Fruit fly (Drosophila melanogaster): ENCODE measurements around the gene scu.

Gene scu

dm6 chrX:18091159-18091676 lies at the start of gene scu:
TSS of gene scu (plus strand) at chrX:18091259.
- no peak for TF ChIP-seq Dll (optimal IDR thresholded peaks at IDR 0.05)
- TF ChIP-seq psq (optimal IDR thresholded peaks at IDR 0.05), result no peak
- no peak for TF ChIP-seq pan (optimal IDR thresholded peaks at IDR 0.05)
- TF ChIP-seq EcR (GFP tag; optimal IDR thresholded peaks at IDR 0.05), result no peak
- no peak for TF ChIP-seq usp (GFP tag; optimal IDR thresholded peaks at IDR 0.05)
- TF ChIP-seq CG8478 (optimal IDR thresholded peaks at IDR 0.05), result no peak

dm6 chrX:18043691-18044090 lies 47.4 kb upstream of the scu start, which contains the start of gene CG15373:
TSS of gene CG15373 (plus strand) at chrX:18043991.
- TF ChIP-seq EcR (GFP tag; optimal IDR thresholded peaks at IDR 0.05) (no peak), CG8478 (optimal IDR thresholded peaks at IDR 0.05) (no peak), psq (optimal IDR thresholded peaks at IDR 0.05) (no peak), Dll (optimal IDR thresholded peaks at IDR 0.05) (no peak), usp (GFP tag; optimal IDR thresholded peaks at IDR 0.05) (no peak), pan (optimal IDR thresholded peaks at IDR 0.05) (no peak)

dm6 chrX:18052135-18052534 lies 38.9 kb upstream of the scu start:
- TF ChIP-seq Dll (optimal IDR thresholded peaks at IDR 0.05), result no peak
- TF ChIP-seq EcR (GFP tag; optimal IDR thresholded peaks at IDR 0.05), result no peak
- TF ChIP-seq CG8478 (optimal IDR thresholded peaks at IDR 0.05), result no peak
- no peak for TF ChIP-seq usp (GFP tag; optimal IDR thresholded peaks at IDR 0.05)
- no peak for TF ChIP-seq psq (optimal IDR thresholded peaks at IDR 0.05)
- no peak for TF ChIP-seq pan (optimal IDR thresholded peaks at IDR 0.05)

dm6 chrX:18057202-18057601 lies 33.9 kb upstream of the scu start:
- no peak for TF ChIP-seq EcR (GFP tag; optimal IDR thresholded peaks at IDR 0.05)

DNA sequence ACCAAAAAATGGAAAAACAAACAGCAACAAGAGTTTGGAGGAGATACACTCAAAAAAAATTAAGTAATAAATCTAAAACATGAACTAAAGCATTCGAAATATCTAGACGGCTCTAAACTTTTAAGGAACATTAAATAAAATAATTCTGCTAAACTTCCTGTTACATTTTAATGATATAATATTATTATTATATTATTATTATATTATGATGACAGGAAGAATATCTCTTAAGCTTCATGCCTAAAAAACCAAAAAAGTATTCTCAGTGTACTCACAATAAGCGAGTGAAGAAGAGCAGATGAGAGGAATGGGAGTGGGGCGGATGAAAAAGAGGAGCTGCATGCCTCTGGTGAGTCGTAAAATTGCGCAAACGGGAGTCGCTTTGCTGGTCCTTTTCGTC lies 33.0 kb upstream of the scu start:
- TF ChIP-seq EcR (GFP tag; optimal IDR thresholded peaks at IDR 0.05), result no peak
- TF ChIP-seq pan (optimal IDR thresholded peaks at IDR 0.05), result no peak
- TF ChIP-seq usp (GFP tag; optimal IDR thresholded peaks at IDR 0.05), result no peak
- no peak for TF ChIP-seq Dll (optimal IDR thresholded peaks at IDR 0.05)
- no peak for TF ChIP-seq psq (optimal IDR thresholded peaks at IDR 0.05)
- no peak for TF ChIP-seq CG8478 (optimal IDR thresholded peaks at IDR 0.05)

DNA sequence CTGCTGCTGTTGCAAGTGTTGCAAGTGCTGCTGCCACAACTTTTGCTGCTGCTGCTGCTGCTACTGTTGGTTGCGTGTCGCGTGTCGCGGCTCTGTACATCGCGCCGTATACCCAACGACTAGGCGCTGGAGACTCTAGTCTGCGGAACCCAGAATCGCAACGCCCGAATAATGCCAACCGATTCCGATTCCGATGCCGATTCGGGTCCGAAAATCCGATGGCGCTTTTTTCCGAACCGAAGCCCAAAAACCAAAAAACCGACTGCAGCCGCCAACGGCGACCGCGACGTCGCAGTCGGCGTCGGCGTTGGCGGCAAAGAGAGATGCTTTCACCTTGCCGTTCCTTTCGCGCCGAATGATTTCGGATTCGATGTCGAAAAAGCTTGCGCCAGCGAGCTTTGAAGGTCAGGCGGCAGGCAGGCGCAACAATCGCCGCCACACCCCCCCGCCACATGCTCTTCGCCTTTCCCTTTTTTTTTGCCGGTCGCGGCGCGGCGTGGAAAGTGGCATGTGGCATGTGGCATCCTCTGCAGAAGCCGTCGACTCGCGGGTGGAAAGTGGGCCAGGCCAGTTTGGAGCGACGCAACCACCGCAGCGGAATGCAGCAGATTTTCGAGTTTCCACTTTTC lies 27.8 kb upstream of the scu start, which contains the start of gene Sh:
Gene Sh, minus strand, starts transcription at position 104 of the 629 bp plus-strand sequence.
- TF ChIP-seq psq (optimal IDR thresholded peaks at IDR 0.05) (no peak), pan (optimal IDR thresholded peaks at IDR 0.05) (no peak), CG8478 (optimal IDR thresholded peaks at IDR 0.05) (no peak), Dll (optimal IDR thresholded peaks at IDR 0.05) (no peak), usp (GFP tag; optimal IDR thresholded peaks at IDR 0.05) (no peak), EcR (GFP tag; optimal IDR thresholded peaks at IDR 0.05) (no peak)

- TF ChIP-seq pan (optimal IDR thresholded peaks at IDR 0.05) (no peak), psq (optimal IDR thresholded peaks at IDR 0.05) (no peak), Dll (optimal IDR thresholded peaks at IDR 0.05) (no peak), usp (GFP tag; optimal IDR thresholded peaks at IDR 0.05) (no peak), CG8478 (optimal IDR thresholded peaks at IDR 0.05) (no peak)
These were observed 26.9 kb upstream of the scu start, which contains the start of gene Dhc16F for dm6 chrX:18064183-18064582. TSS of gene Dhc16F (plus strand) at chrX:18064483.

DNA sequence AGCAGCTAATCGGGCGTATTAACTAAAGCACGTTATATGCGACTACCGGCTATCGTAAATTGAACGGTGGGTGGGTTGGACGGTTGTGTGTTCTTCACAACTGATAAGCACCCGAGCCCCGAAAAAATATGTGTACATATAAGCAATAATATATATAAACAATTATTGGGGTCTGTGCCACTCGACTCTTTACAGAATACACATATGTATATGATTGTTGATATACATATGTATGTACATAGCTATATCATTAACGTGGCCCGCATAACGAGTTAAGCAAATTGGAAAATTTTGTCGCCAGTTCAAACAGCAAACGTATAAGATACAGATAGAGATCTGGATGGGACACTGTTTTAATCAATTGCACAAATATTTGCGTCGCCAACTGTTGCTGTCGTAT lies 8.4 kb upstream of the scu start:
- TF ChIP-seq EcR (GFP tag; optimal IDR thresholded peaks at IDR 0.05), result no peak
- no peak for TF ChIP-seq usp (GFP tag; optimal IDR thresholded peaks at IDR 0.05)
- TF ChIP-seq psq (optimal IDR thresholded peaks at IDR 0.05), result no peak
- TF ChIP-seq CG8478 (optimal IDR thresholded peaks at IDR 0.05), result no peak
- no peak for TF ChIP-seq pan (optimal IDR thresholded peaks at IDR 0.05)
- no peak for TF ChIP-seq Dll (optimal IDR thresholded peaks at IDR 0.05)

- TF ChIP-seq psq (optimal IDR thresholded peaks at IDR 0.05) (no peak), EcR (GFP tag; optimal IDR thresholded peaks at IDR 0.05) (no peak), Dll (optimal IDR thresholded peaks at IDR 0.05) (no peak), usp (GFP tag; optimal IDR thresholded peaks at IDR 0.05) (no peak), pan (optimal IDR thresholded peaks at IDR 0.05) (no peak), CG8478 (optimal IDR thresholded peaks at IDR 0.05) (no peak)
These were observed 7.3 kb upstream of the scu start for dm6 chrX:18083528-18084365.

- TF ChIP-seq pan (optimal IDR thresholded peaks at IDR 0.05) (no peak), CG8478 (optimal IDR thresholded peaks at IDR 0.05) (no peak), EcR (GFP tag; optimal IDR thresholded peaks at IDR 0.05) (no peak), Dll (optimal IDR thresholded peaks at IDR 0.05) (no peak), usp (GFP tag; optimal IDR thresholded peaks at IDR 0.05) (no peak), psq (optimal IDR thresholded peaks at IDR 0.05) (no peak)
These were observed 6.2 kb upstream of the scu start for dm6 chrX:18084614-18085469.

DNA sequence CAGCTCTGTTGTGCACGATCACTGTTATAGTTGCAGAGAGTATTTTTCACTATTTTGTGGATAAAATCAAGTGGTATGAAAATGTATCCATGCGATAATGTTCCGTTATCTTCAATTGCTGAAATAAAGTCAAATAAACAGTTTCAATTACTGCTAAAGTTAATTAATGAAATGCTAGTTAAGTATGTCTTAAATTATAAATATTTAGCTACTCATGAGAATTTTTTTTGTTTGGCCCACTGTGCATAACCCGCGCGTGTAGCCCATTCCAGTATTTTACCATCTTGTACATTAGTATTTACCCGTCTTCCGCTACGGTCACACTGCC lies 5.6 kb upstream of the scu start, which contains the start of gene Ada3:
Gene Ada3, plus strand, starts transcription at position 292 of the 328 bp plus-strand sequence.
- TF ChIP-seq psq (optimal IDR thresholded peaks at IDR 0.05) (no peak), CG8478 (optimal IDR thresholded peaks at IDR 0.05) (no peak), usp (GFP tag; optimal IDR thresholded peaks at IDR 0.05) (no peak), pan (optimal IDR thresholded peaks at IDR 0.05) (no peak), EcR (GFP tag; optimal IDR thresholded peaks at IDR 0.05) (no peak), Dll (optimal IDR thresholded peaks at IDR 0.05) (no peak)

All from whole organism.